Fruit fly (Drosophila melanogaster) ovary, adult (tissue): ENCODE data around the gene CG31288.

Source experiments
- CG17801 ChIP-seq: fragments of 200-800 bp; optimal IDR thresholded peaks from 2 replicates; lab custom pipeline; 2019; ENCODE audit warnings: missing biosample characterization, mild to moderate bottlenecking, missing genetic modification characterization, moderate library complexity; ENCODE audit not compliant: partially characterized antibody

Gene CG31288

DNA sequence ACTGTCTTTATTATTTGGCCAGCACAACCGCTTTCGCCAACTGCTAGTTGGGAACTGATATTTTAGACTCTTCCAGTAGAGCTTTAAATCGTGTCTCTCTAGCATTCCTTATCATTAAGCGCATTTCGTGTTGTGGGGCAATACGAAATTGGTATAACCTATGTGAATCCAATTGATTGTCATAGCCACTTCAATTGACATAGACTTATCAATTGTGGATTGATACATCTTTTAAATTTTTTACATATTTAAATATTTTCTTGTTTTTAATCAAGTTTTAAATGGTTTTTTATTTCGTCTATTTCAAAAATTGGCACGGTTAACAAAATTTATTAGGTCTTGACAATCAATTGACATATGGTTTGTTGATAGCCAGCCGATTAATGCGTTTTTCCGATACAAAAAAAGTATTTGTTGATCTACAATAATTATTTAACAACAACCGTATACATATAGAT lies at the start of gene CG31288:
Gene CG31288 (minus strand): TSS at position 51 of the 458 bp plus-strand sequence.
- TF ChIP-seq CG17801 = no peak

DNA sequence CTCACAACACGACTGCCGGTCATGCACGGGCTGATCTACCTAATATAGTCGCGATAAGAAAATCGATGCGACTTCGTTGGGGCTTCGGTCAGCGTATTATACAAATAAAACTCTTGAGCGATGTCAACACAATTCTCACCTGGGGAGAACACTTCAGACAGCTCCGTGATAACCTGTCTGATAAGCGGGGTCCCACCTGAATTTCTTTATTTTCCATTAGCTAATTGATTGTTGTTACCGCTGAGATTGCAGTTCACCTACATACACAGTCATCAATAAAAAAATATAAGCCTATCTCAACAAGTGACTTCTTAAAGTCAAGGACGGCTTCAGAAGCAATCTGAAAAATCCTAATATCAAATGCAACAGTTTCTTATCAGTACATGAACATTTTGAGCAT lies 47.5 kb upstream of the CG31288 start, which contains the start of gene tobi:
Gene tobi (minus strand): TSS at position 23 of the 400 bp plus-strand sequence.
- TF ChIP-seq CG17801 = no peak

DNA sequence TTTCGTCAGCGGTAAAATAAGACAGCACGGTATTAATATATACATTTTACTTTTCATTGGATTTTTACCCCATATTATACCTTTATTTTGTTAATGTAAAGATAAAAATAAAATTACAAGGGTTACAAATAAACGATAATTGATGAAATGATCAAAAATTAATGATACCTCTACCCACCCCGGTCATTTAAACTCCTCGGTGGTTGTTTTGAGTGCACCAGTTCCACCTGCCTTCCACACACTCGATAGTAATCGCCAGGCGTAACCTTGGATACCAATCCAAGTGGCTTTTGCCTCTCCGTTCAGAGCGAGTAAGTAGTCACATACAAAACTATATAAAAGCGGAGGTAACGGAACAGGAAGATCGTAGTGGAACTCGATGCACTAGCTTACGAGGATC lies 40.6 kb upstream of the CG31288 start, which contains the start of gene rha:
Gene rha (plus strand): TSS at position 301 of the 400 bp plus-strand sequence.
- TF ChIP-seq CG17801 = no peak

DNA sequence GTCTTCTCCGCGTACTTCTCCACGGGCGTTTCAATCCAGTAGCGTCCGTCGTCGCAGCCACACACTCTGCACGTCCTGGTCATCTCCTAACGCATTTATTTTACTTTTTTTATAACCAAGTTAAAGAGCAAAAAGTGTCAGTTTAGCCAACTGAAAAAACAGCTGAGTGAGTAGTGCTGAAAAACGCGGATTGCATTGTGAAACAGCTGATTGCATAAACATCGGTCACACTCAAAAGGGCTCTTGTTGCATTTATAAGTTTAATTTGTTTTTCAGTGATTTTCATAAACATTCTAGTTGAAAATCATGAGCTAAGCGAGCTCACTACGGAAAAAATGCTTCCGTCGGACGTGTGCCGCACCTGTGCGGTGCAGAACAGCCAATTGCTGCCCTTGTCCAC lies 35.7 kb upstream of the CG31288 start, which contains the start of the genes CG10669 and CG11902:
Gene CG10669 (minus strand): TSS at position 179 of the 400 bp plus-strand sequence.
Gene CG11902 (plus strand): TSS at position 193 of the 400 bp plus-strand sequence.
- TF ChIP-seq CG17801 = no peak

DNA sequence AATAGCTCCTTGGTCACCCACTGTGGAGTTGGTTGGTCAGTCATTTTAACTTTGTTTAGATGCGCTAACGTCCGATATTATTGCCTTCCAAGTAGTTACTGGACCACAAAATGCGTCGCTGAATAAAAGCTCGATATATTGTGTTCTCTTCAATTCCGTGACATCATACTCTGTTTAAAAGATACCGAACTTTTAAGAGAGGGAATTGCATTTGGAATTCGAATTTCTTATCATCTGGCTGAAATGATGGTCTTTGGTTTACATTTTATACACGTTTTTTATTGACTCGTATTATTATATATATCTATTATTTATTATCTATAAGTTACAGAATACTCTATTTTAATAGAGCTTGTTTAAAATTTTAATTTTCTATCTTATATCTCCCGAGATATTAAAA lies 31.7 kb upstream of the CG31288 start, which contains the start of gene CHKov2:
Gene CHKov2 (minus strand): TSS at position 101 of the 400 bp plus-strand sequence.
- no peak for TF ChIP-seq CG17801

DNA sequence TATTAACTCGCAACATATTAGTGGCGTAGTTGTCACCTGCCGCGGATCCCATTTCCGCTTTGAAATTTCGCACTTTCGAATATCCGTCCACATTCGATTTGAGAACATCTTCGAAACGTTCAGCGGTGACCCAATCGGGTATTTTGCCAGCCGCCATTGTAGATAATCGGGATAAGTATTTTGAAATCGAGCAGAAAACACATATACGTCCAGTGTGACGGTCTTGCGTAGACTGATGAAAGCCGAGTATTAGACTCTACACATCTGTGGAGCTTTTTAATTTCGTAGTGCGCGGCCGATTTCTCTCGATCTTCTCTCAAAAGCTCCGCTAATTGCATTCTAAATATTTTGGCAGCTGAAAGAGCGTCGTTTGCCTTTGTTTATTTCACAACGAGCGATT lies 29.7 kb upstream of the CG31288 start, which contains the start of gene CHKov1:
Gene CHKov1 (minus strand): TSS at position 238 of the 400 bp plus-strand sequence.
- no peak for TF ChIP-seq CG17801

DNA sequence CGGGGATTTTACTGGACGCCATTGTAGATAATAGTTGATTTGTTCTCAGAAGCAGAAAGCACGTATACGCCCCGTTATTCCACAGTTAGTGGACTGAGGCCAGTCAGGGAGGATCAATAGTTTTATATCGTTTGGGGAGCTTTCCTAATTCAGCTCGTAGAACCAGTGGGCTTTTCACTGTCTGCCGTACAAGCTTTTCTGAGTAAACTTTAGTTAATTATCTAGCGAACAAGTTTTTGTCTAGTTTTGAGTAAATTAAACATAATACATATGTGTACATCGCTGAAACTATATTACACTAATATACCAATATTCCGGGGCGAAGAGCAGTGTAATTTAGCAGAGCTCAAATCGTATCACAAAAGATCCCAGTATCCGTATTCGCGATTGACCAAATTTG lies 23.3 kb upstream of the CG31288 start, which contains the start of gene CG10562:
Gene CG10562 (minus strand): TSS at position 101 of the 400 bp plus-strand sequence.
- no peak for TF ChIP-seq CG17801

DNA sequence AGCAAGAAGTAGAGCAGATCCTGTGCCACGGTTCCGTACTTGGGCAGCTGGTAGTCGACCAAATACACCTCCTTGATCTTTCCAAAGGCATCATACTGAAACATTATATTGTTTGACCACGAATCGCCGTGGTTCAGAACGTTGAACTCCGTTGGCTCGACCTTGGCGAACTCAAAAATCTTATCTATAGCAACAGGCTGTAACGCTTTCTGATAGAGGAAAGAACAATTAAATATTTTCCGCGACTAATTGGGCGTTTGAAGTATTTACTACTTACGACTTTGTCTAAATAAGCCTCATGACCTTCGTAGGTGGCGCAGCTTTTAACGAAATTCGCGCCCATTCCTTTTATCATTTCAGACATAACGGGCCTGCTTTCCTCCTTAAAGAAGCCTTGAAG lies 22.3 kb upstream of the CG31288 start:
- TF ChIP-seq CG17801 = no peak

DNA sequence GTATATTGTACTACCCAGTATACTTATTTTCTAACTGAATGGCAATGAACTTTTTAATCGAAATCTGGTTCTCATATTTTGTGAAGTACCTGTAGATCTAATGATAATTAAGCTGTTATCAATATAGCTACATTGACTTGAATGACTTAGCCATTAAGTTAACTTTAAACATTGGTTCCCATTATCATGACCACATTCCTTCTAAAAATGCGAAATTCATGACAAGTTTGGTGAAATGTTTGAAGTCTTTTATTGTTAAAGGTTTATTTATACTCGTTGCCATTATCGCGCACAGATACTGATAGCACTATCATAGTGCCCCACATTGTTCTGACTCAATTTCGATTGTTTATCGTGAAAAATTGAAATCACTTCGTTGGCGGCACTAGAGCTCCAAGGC lies 21.5 kb upstream of the CG31288 start:
- TF ChIP-seq CG17801 = no peak

DNA sequence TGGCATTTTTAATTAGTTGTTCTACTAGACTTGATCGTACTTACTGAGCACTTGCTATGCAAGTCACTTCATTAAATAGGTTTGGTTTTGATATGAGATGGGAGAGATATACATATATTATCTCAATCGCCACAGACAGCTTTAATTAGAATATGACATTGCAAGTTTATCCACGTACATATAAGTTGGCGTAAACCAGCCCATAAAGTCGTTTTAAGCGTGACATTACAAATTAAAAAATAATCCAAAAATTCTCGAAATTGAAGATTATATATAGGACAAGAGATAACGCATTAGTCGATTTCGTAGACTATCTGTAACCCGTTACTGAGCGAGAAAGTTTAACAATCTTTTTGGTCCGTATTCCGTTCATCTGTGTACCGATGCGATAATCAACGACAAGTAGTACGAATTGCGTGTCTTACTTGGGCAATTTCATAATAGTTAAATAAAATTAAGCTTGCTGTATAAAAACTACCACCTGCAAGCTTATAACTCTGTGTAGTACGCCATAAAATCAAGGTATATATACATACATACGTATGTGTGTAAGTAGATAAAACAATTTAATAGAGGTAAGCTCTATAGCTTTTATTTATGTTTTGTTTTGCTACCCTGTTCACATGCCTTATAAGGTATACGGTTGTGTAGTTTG lies 20.8 kb upstream of the CG31288 start, which contains the start of gene CG10560:
Gene CG10560 (minus strand): TSS at position 51 of the 655 bp plus-strand sequence.
- no peak for TF ChIP-seq CG17801

DNA sequence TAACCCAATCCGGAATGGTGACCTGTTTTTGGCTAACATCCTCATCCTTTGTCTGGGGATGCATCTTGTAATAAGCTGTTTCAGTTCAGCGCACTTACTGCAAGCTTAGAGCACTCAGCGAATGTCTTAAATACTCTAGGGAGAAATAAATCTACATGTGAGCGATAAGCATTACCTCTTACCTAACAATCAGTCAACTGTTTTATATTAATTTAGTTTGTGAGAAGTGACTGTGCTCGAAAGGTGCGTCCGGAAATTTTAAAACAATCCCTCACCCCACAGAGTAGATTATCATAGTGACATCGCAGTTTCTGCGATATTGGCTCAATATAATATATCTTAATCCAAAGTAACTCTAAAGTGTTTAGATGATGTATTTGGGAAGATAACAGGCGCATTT lies 18.7 kb upstream of the CG31288 start, which contains the start of gene CG10553:
Gene CG10553 (minus strand): TSS at position 101 of the 400 bp plus-strand sequence.
- no peak for TF ChIP-seq CG17801

DNA sequence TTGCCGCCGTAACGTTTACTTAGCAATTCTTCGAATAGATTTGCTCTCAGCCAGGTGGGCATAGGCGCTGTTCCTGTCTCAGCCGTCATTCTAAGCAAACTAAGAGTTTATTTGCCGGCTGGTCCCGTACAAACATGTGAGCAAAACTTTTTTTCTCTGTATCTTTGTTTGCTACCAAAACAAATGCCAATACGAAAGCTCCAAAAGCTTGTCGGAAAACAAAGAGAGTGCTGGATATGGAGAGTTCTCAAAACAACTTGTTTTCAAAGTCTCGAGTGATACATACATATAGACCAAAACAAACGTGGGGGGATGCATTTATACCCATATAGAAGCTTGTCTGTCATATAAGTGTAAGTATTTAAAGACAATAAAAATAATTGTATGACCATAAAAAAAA lies 16.7 kb upstream of the CG31288 start, which contains the start of gene CG10559:
Gene CG10559 (minus strand): TSS at position 101 of the 400 bp plus-strand sequence.
- no peak for TF ChIP-seq CG17801

DNA sequence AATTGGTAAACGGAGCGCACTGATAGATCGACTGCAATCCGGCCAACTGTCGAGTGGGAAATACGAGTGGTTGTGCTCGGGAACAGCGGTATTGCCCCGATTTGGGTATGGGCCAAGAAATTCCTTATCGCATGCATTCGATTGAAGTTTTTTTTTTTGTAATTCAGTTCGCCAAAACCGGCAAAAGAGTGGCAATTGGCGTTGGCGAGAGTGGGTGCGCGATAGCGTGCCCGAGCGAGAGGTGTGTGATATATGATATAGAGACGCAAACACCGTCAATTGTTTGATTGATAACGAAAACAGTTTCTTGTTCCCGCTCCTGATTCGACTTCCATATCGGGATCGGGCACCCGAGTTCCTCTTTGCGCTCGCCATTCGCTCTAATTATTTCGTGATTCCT lies 14.4 kb upstream of the CG31288 start, which contains the start of gene CG31087:
Gene CG31087 (minus strand): TSS at position 63 of the 400 bp plus-strand sequence.
- no peak for TF ChIP-seq CG17801

DNA sequence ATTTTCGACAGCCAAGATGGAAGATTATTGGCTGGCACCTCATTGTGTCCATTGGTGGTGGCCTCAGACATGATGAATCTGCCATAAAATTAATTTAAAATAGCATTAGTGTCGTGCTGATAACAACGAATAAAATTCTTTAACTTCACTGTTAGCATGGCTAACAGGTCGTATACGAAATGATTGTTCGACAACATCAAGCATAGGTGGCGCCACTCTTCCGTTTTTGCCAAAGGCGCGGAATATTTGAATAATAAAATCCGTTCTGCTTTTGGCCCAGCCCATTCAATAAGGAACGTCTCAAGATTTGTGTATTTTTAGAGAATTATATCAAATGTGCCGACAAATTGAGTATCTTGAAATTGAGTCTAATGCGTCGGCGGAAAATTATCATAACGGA lies 13.2 kb upstream of the CG31288 start:
- no peak for TF ChIP-seq CG17801

DNA sequence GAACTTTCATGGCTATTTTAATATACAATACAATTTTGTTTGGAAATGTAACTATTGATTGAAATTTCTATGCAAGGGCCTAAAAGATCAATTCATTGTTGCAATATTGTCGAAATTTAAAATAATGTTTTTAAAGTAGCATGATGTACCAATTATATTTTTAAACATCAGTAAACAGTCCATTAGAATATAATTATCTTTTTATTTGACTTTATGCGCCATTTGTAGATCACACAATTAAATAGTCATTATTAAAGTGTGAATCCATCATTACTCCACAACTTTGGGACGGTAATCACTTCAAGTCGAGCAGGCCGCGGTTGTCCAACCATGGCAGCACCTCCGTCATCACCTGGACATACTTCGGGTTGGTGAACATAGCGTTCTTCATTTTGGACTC lies 11.5 kb upstream of the CG31288 start, which contains the start of gene CG31099:
Gene CG31099 (minus strand): TSS at position 101 of the 400 bp plus-strand sequence.
- TF ChIP-seq CG17801 = no peak

DNA sequence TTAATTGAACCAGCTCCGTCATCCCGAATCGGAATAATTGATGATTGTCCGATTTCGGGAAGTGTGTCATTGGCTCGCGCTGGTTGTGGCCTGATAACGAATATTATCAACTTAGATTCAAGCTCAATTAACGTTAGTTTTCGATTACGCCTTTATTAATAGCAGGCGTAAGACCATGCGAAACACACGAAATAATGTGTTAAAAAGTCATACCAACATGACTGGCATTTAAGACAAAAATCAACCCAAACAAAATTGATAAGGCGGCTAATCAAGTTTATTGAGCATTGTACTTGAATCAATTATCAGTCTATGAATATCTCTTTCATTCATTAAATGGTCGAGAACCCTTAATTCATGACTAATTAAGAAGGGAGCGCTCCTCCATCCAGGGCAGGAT lies 9.8 kb upstream of the CG31288 start:
- TF ChIP-seq CG17801 = no peak

DNA sequence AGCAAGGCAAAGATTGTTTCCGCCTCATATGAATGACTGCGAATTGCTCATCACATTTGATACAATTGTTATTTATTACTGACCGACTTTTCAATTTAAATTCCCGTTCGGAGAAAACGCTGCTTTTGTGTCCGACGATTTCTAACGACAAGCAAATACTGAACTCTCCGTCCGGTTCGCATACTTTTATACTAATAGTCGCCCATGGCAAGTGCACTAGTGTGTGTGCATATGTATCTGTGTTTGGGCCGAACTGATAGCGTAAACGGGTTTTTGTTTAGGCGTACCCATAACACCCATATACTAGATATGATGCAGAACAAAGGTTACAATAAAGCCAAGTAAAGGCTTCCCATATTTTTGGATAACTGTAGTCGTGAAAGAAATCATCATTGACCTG lies 8.9 kb upstream of the CG31288 start, which contains the start of gene CG10550:
Gene CG10550 (minus strand): TSS at position 164 of the 400 bp plus-strand sequence.
- no peak for TF ChIP-seq CG17801
